Worm (Caenorhabditis elegans) whole organism, late embryonic: ENCODE results near the gene Y39G8C.2.

Experiments used
- ceh-22 ChIP-seq: sonication (generic microtip); optimal IDR thresholded peaks from 2 replicates; lab custom pipeline; 2017; ENCODE audit warnings: missing biosample characterization, missing genetic modification characterization
- dve-1 ChIP-seq: sonication (generic microtip); optimal IDR thresholded peaks from 2 replicates; lab custom pipeline; 2017; ENCODE audit warnings: antibody characterized with exemption, mild to moderate bottlenecking, missing genetic modification characterization, missing compliant biosample characterization
- elt-2 ChIP-seq: sonication (generic microtip); optimal IDR thresholded peaks from 2 replicates; lab custom pipeline; 2016; ENCODE audit warnings: missing genetic modification reagents, missing genetic modification characterization, missing compliant biosample characterization
- madf-2 ChIP-seq: sonication (generic microtip); optimal IDR thresholded peaks from 2 replicates; lab custom pipeline; 2017; ENCODE audit warnings: missing genetic modification characterization, missing compliant biosample characterization
- pha-4 ChIP-seq: fragments of 150-350 bp; optimal IDR thresholded peaks from 2 replicates; lab custom pipeline; 2018; ENCODE audit warnings: missing biosample characterization, missing genetic modification reagents, missing genetic modification characterization
- sox-2 ChIP-seq: fragments of 200-800 bp; sonication (Bioruptor generic); IDR thresholded peaks from 2 replicates; pipeline ENCODE4 v1.3.6; 2022; ENCODE audit warnings: missing genetic modification reagents, missing genetic modification characterization, missing compliant biosample characterization
- sox-4 ChIP-seq: sonication (generic microtip); optimal IDR thresholded peaks from 2 replicates; lab custom pipeline; 2017; ENCODE audit warnings: mild to moderate bottlenecking, missing genetic modification characterization, inconsistent platforms, missing compliant biosample characterization
- tbx-2 ChIP-seq: sonication (generic microtip); optimal IDR thresholded peaks from 2 replicates; lab custom pipeline; 2016; ENCODE audit warnings: missing genetic modification characterization, missing compliant biosample characterization
- zip-5 ChIP-seq: sonication (generic microtip); optimal IDR thresholded peaks from 2 replicates; lab custom pipeline; 2016; ENCODE audit warnings: missing genetic modification characterization, missing compliant biosample characterization
- ztf-16 ChIP-seq: sonication (generic microtip); optimal IDR thresholded peaks from 2 replicates; lab custom pipeline; 2017; ENCODE audit warnings: missing genetic modification characterization, missing compliant biosample characterization

ce11 chrII:14102112-14102511, 4.7 kb upstream of the Y39G8C.2 start:
- TF ChIP-seq dve-1 (tag; lab: Kevin White, UChicago) (no peak), ceh-22 (no peak), madf-2 (tag; lab: Kevin White, UChicago) (no peak), elt-2 (tag; lab: Kevin White, UChicago) (no peak), sox-2 (GFP tag; lab: Robert Waterston, UW) (no peak), zip-5 (tag; lab: Kevin White, UChicago) (no peak), tbx-2 (tag; lab: Kevin White, UChicago) (no peak), sox-4 (tag; lab: Kevin White, UChicago) (no peak), pha-4 (no peak), ztf-16 (tag; lab: Kevin White, UChicago) (no peak)
